Worm (Caenorhabditis elegans) whole organism, L1 larva: ENCODE measurements around the gene str-248.

Source experiments
- fkh-10 ChIP-seq: sonication (generic microtip); optimal IDR thresholded peaks from 2 replicates; lab custom pipeline; 2017; ENCODE audit warnings: missing biosample characterization, missing genetic modification reagents, missing genetic modification characterization
- nhr-28 ChIP-seq: fragments of 150-350 bp; optimal IDR thresholded peaks from 2 replicates; lab custom pipeline; 2014; ENCODE audit warnings: missing biosample characterization, missing genetic modification characterization

DNA sequence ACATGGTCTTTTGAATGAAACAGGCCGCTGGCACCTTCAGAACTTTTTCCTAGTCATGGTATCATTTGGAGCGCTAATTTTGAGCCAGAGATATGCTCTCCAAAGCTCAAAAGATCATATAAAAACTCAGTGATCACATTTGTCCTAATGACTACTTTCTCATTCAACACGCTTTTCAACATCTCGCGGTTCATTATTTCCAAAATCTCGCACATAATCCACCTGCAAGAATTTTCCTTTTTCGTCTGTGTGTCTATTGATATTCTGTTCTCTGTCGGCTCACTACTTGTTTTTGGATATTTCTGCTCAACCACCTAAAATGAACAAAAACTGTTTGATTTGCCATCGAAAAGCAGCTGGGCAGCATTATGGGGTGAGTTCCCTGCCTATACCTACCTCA lies 44.3 kb upstream of the str-248 start, which contains the start of gene nhr-51:
- TF ChIP-seq fkh-10 (no peak), nhr-28 (tag; lab: Kevin White, UChicago) (no peak)
